Fruit fly (Drosophila melanogaster): ENCODE measurements around the gene Tgs1.

DNA sequence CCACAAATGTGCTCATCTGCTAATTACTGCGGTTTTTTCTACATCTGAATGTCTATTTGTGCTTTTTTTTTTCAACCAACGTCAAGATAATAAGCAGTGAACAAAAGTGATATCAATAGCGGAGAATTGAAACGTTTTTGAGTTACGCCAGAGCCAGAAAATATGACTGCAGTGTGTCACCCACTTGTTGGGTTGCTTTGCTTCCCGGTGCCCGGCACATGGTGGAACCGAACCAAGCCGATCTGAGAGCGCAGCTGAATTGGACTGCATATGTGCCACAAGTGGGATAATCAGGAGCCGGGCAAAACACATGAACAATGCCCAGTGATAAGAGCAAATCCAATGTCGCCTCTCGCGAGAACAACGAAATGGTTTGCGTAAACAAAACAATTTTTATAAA, 37.0 kb downstream of the Tgs1 start:
- TF ChIP-seq CG10348 (GFP tag; IDR thresholded peaks at IDR 0.05) (no peak), CG8159 (tag; optimal IDR thresholded peaks at IDR 0.05) (no peak), gl (tag; optimal IDR thresholded peaks at IDR 0.05) (no peak), CG9948 (tag; optimal IDR thresholded peaks at IDR 0.05) (no peak), CG14655 (GFP tag; optimal IDR thresholded peaks at IDR 0.05) (no peak), D1 (tag; optimal IDR thresholded peaks at IDR 0.05) (no peak), CG12605 (GFP tag; IDR thresholded peaks at IDR 0.05) (no peak), Pif1A (GFP tag; optimal IDR thresholded peaks at IDR 0.05) (no peak), CG34367 (tag; optimal IDR thresholded peaks at IDR 0.05) (no peak), CG13204 (GFP tag; optimal IDR thresholded peaks at IDR 0.05) (no peak), CG4496 (GFP tag; IDR thresholded peaks at IDR 0.05) (no peak), EcR (GFP tag; optimal IDR thresholded peaks at IDR 0.05) (no peak), CG15710 (tag; optimal IDR thresholded peaks at IDR 0.05) (no peak)

Measured in whole organism, pupa.